Worm (Caenorhabditis elegans): ENCODE data around the gene T24E12.11.

DNA sequence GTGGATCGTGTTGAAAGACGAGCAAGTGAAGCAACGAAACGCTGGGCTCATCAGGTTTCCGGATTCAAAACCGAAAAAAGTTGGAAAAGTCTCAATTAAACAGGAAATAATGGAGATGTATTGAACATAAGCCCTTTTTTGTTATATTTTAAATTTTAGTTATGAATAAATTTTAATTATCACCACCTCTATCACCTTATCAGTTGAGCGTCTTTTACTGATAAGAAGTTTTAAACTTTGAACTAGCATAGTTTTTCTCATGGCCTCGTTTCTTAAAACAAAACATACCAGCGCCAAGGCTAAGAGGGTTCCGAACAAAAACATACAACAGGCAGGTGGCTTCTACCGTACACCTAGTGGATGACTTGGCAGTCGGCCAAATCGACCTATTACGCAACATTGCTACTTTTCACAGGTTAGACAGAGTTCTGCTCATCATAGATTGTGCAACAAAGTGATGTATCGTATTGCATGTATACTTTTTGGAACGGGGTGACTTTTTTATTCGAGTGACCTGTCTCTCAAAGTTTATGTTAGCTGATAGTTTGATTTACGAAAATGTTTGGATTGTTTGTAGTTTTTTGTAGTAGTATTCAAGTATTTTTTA lies 9.1 kb upstream of the T24E12.11 start:
- TF ChIP-seq hlh-17 (GFP tag; optimal IDR thresholded peaks at IDR 0.05; ENCODE audit: borderline replicate concordance) (no peak), blmp-1 (tag; optimal IDR thresholded peaks at IDR 0.05) (no peak), lin-39 (tag; optimal IDR thresholded peaks at IDR 0.05) (no peak), nhr-76 (tag; optimal IDR thresholded peaks at IDR 0.05) (no peak), mab-9 (GFP tag; IDR thresholded peaks at IDR 0.05) (no peak), dsc-1 (tag; optimal IDR thresholded peaks at IDR 0.05) (no peak), isw-1 (GFP tag; IDR thresholded peaks at IDR 0.05) (no peak), ztf-4 (tag; optimal IDR thresholded peaks at IDR 0.05) (no peak), C34B4.2 (tag; optimal IDR thresholded peaks at IDR 0.05) (no peak), efl-1 (optimal IDR thresholded peaks at IDR 0.05) (no peak), efl-1 (GFP tag; optimal IDR thresholded peaks at IDR 0.05 in 1 of 2) (peak in 1 of 2 experiments; percentile 78), unc-86 (tag; optimal IDR thresholded peaks at IDR 0.05) (no peak), nhr-11 (tag; optimal IDR thresholded peaks at IDR 0.05) (no peak)
